Worm (Caenorhabditis elegans) whole organism, midembryonic: ENCODE measurements around the gene daf-19.

Source experiments
- T22C8.4 ChIP-seq: fragments of 200-800 bp; sonication (Bioruptor generic); IDR thresholded peaks from 2 replicates; pipeline ENCODE4 v1.3.6; 2022; ENCODE audit warnings: missing genetic modification characterization, missing compliant biosample characterization
- med-1 ChIP-seq: sonication (generic microtip); optimal IDR thresholded peaks from 2 replicates; lab custom pipeline; 2017; ENCODE audit warnings: missing genetic modification characterization, mild to moderate bottlenecking, missing compliant biosample characterization, antibody characterized with exemption, missing genetic modification reagents; ENCODE audit not compliant: insufficient read depth
- ref-1 ChIP-seq: fragments of 200-800 bp; sonication (Bioruptor generic); conservative IDR thresholded peaks from 2 replicates; pipeline ENCODE4 v1.3.6; 2022; ENCODE audit warnings: missing genetic modification reagents, missing genetic modification characterization, missing compliant biosample characterization

DNA sequence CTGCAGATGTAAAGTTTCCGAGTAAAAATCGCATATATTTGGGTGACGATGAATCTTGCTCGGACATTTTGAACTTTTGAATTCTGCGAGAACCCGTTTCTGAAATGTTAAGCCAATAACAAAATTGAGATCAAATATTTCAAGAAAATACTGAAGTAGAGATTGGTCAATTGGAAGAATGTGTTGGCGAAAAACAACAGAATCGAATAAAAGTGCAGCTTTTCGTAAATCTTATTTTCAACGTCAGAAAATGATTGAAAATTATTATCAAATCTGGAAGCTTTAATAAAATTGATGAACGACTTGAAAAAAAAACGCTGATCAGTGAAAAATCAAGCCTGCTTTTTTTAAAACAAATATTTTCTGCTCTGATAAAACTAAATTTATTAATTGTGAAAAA, 41.8 kb downstream of the daf-19 start, which contains the start of gene F27E5.8:
- no peak for TF ChIP-seq med-1 (GFP tag; lab: Kevin White, UChicago)
- no peak for TF ChIP-seq ref-1 (GFP tag; lab: Robert Waterston, UW)
- no peak for TF ChIP-seq T22C8.4
